Fruit fly (Drosophila melanogaster) whole organism, embryonic: Measurements from ENCODE around the gene CG15764.
A peak's percentile ranks its signal among the peaks of the same experiment; 100 is the strongest.

Experiments used
- ATbp ChIP-seq: fragments of 200-800 bp; sonication (Bioruptor generic); optimal IDR thresholded peaks from 2 replicates; lab custom pipeline; 2017; ENCODE audit warnings: missing biosample characterization, mild to moderate bottlenecking, missing genetic modification characterization, missing genetic modification reagents
- CG11093 ChIP-seq: fragments of 200-800 bp; sonication (Bioruptor generic); IDR thresholded peaks from 3 replicates; pipeline ENCODE4 v1.3.6; 2022; ENCODE audit warnings: missing biosample characterization, missing genetic modification characterization
- CG11398 ChIP-seq: fragments of 200-800 bp; sonication (Bioruptor generic); optimal IDR thresholded peaks from 2 replicates; lab custom pipeline; 2016; ENCODE audit warnings: missing biosample characterization, missing genetic modification characterization
- CG12155 ChIP-seq: fragments of 200-800 bp; sonication (Bioruptor generic); optimal IDR thresholded peaks from 3 replicates; lab custom pipeline; 2016; ENCODE audit warnings: missing biosample characterization, missing genetic modification characterization
- CG12219 ChIP-seq: fragments of 200-800 bp; sonication (Bioruptor generic); optimal IDR thresholded peaks from 3 replicates; lab custom pipeline; 2018; ENCODE audit warnings: missing biosample characterization, mild to moderate bottlenecking, missing genetic modification characterization
- CG13123 ChIP-seq: fragments of 200-800 bp; sonication (Bioruptor generic); optimal IDR thresholded peaks from 2 replicates; lab custom pipeline; 2016; ENCODE audit warnings: missing biosample characterization, missing genetic modification characterization
- CG13424 ChIP-seq: fragments of 200-800 bp; sonication (Bioruptor generic); optimal IDR thresholded peaks from 2 replicates; lab custom pipeline; 2019; ENCODE audit warnings: missing biosample characterization, mild to moderate bottlenecking, missing genetic modification characterization, moderate library complexity
- CG14014 ChIP-seq: fragments of 200-800 bp; sonication (Bioruptor generic); IDR thresholded peaks from 2 replicates; pipeline ENCODE4 v1.3.6; 2022; ENCODE audit warnings: missing biosample characterization, missing genetic modification characterization
- CG14860 ChIP-seq: fragments of 200-800 bp; sonication (Bioruptor generic); IDR thresholded peaks from 3 replicates; pipeline ENCODE4 v1.3.6; 2022; ENCODE audit warnings: missing biosample characterization, missing genetic modification characterization; ENCODE audit not compliant: partially characterized antibody
- CG15514 ChIP-seq: fragments of 200-800 bp; sonication (Bioruptor generic); optimal IDR thresholded peaks from 3 replicates; lab custom pipeline; 2017; ENCODE audit warnings: missing biosample characterization, missing genetic modification characterization, mild to moderate bottlenecking, moderate library complexity, missing genetic modification reagents
- CG1602 ChIP-seq: fragments of 200-800 bp; sonication (Bioruptor generic); optimal IDR thresholded peaks from 3 replicates; lab custom pipeline; 2016; ENCODE audit warnings: missing biosample characterization, missing genetic modification characterization
- CG1647 ChIP-seq: fragments of 200-800 bp; sonication (Bioruptor generic); optimal IDR thresholded peaks from 3 replicates; lab custom pipeline; 2016; ENCODE audit warnings: missing biosample characterization, missing genetic modification characterization
- CG1792 ChIP-seq: fragments of 200-800 bp; sonication (Bioruptor generic); optimal IDR thresholded peaks from 2 replicates; lab custom pipeline; 2016; ENCODE audit warnings: missing biosample characterization, missing genetic modification characterization
- CG31388 ChIP-seq: fragments of 200-800 bp; sonication (Bioruptor generic); optimal IDR thresholded peaks from 2 replicates; lab custom pipeline; 2016; ENCODE audit warnings: missing biosample characterization, missing genetic modification characterization
- CG4617 ChIP-seq: fragments of 200-800 bp; sonication (Bioruptor generic); optimal IDR thresholded peaks from 3 replicates; lab custom pipeline; 2016; ENCODE audit warnings: missing biosample characterization, missing genetic modification characterization, borderline replicate concordance
- CG4707 ChIP-seq: fragments of 200-800 bp; sonication (Bioruptor generic); optimal IDR thresholded peaks from 2 replicates; lab custom pipeline; 2018; ENCODE audit warnings: missing biosample characterization, mild to moderate bottlenecking, missing genetic modification characterization, moderate library complexity
- CG7928 ChIP-seq: fragments of 200-800 bp; sonication (Bioruptor generic); optimal IDR thresholded peaks from 2 replicates; lab custom pipeline; 2017; ENCODE audit warnings: missing biosample characterization, mild to moderate bottlenecking, missing genetic modification characterization
- CG8478 ChIP-seq: fragments of >200 bp; optimal IDR thresholded peaks from 2 replicates; lab custom pipeline; 2018
- CG9609 ChIP-seq: fragments of 200-800 bp; sonication (Bioruptor generic); optimal IDR thresholded peaks from 3 replicates; lab custom pipeline; 2016; ENCODE audit warnings: missing biosample characterization, missing genetic modification characterization
- Dad ChIP-seq: fragments of 200-800 bp; sonication (Bioruptor generic); optimal IDR thresholded peaks from 3 replicates; lab custom pipeline; 2016; ENCODE audit warnings: missing biosample characterization, missing genetic modification characterization
- Drgx ChIP-seq: fragments of 200-800 bp; sonication (Bioruptor generic); IDR thresholded peaks from 2 replicates; pipeline ENCODE4 v1.3.6; 2022; ENCODE audit warnings: missing biosample characterization, missing genetic modification characterization
- ERR ChIP-seq: fragments of 200-800 bp; sonication (Bioruptor generic); optimal IDR thresholded peaks from 2 replicates; lab custom pipeline; 2016; ENCODE audit warnings: missing biosample characterization, missing genetic modification characterization
- Elba2 ChIP-seq: fragments of 200-800 bp; sonication (Bioruptor generic); optimal IDR thresholded peaks from 3 replicates; lab custom pipeline; 2016; ENCODE audit warnings: missing biosample characterization, missing genetic modification characterization
- MBD-R2 ChIP-seq: fragments of 200-800 bp; sonication (Bioruptor generic); IDR thresholded peaks from 2 replicates; pipeline ENCODE4 v1.3.6; 2022; ENCODE audit warnings: missing biosample characterization, missing genetic modification characterization
- NK7.1 ChIP-seq: fragments of 200-800 bp; sonication (Bioruptor generic); optimal IDR thresholded peaks from 3 replicates; lab custom pipeline; 2016; ENCODE audit warnings: missing biosample characterization, missing genetic modification characterization
- Neu2 ChIP-seq: fragments of 200-800 bp; sonication (Bioruptor generic); optimal IDR thresholded peaks from 3 replicates; lab custom pipeline; 2016; ENCODE audit warnings: missing biosample characterization, missing genetic modification characterization, borderline replicate concordance
- Nf-YA ChIP-seq: fragments of 200-800 bp; sonication (Bioruptor generic); IDR thresholded peaks from 2 replicates; pipeline ENCODE4 v1.3.6; 2022; ENCODE audit warnings: missing biosample characterization, missing genetic modification characterization
- Trl ChIP-seq, 3 experiments: fragments of >200 bp in 2 of 3; fragments of 200-800 bp in 1 of 3; sonication (Bioruptor generic) in 1 of 3; optimal IDR thresholded peaks; 2 replicates in 1 of 3; 3 replicates in 2 of 3; lab custom pipeline; 2016 to 2017; ENCODE audit warnings: missing biosample characterization in 1 of 3, missing genetic modification characterization in 1 of 3
- YL-1 ChIP-seq: fragments of 200-800 bp; sonication (Bioruptor generic); optimal IDR thresholded peaks from 3 replicates; lab custom pipeline; 2017; ENCODE audit warnings: missing biosample characterization, mild to moderate bottlenecking, missing genetic modification characterization
- bbx ChIP-seq: fragments of 200-800 bp; sonication (Bioruptor generic); IDR thresholded peaks from 2 replicates; pipeline ENCODE4 v1.3.6; 2022; ENCODE audit warnings: missing biosample characterization, missing genetic modification characterization; ENCODE audit not compliant: partially characterized antibody
- chinmo ChIP-seq: fragments of 200-800 bp; sonication (Bioruptor generic); IDR thresholded peaks from 4 replicates; pipeline ENCODE4 v1.3.6; 2022; ENCODE audit warnings: missing biosample characterization, missing genetic modification characterization; ENCODE audit not compliant: partially characterized antibody
- chm ChIP-seq: fragments of 200-800 bp; sonication (Bioruptor generic); IDR thresholded peaks from 2 replicates; pipeline ENCODE4 v1.3.6; 2022; ENCODE audit warnings: missing biosample characterization, missing genetic modification characterization
- dimm ChIP-seq: fragments of 200-800 bp; sonication (Bioruptor generic); IDR thresholded peaks from 2 replicates; pipeline ENCODE4 v1.3.6; 2022; ENCODE audit warnings: missing biosample characterization, missing genetic modification characterization
- dmrt99B ChIP-seq: fragments of 200-800 bp; sonication (Bioruptor generic); optimal IDR thresholded peaks from 2 replicates; lab custom pipeline; 2018; ENCODE audit warnings: missing biosample characterization, mild to moderate bottlenecking, missing genetic modification characterization, moderate library complexity
- dpn ChIP-seq, 2 experiments: fragments of 200-800 bp; sonication (Bioruptor generic); optimal IDR thresholded peaks; 3 replicates each; lab custom pipeline; 2016; ENCODE audit warnings: missing biosample characterization in 2 of 2, missing genetic modification characterization in 2 of 2
- eyg ChIP-seq: fragments of 200-800 bp; sonication (Bioruptor generic); optimal IDR thresholded peaks from 3 replicates; lab custom pipeline; 2016; ENCODE audit warnings: missing biosample characterization, missing genetic modification characterization
- fd64A ChIP-seq: fragments of 200-800 bp; sonication (Bioruptor generic); optimal IDR thresholded peaks from 3 replicates; lab custom pipeline; 2018; ENCODE audit warnings: missing biosample characterization, mild to moderate bottlenecking, missing genetic modification characterization
- fu2 ChIP-seq: fragments of 200-800 bp; sonication (Bioruptor generic); optimal IDR thresholded peaks from 2 replicates; lab custom pipeline; 2016; ENCODE audit warnings: missing biosample characterization, missing genetic modification characterization
- gce ChIP-seq: fragments of 200-800 bp; sonication (Bioruptor generic); IDR thresholded peaks from 3 replicates; pipeline ENCODE4 v1.3.6; 2022; ENCODE audit warnings: missing biosample characterization, missing genetic modification characterization
- gfzf ChIP-seq: fragments of 200-800 bp; sonication (Bioruptor generic); optimal IDR thresholded peaks from 2 replicates; lab custom pipeline; 2016; ENCODE audit warnings: missing biosample characterization, mild to moderate bottlenecking, missing genetic modification characterization, moderate library complexity
- her ChIP-seq: fragments of 200-800 bp; sonication (Bioruptor generic); optimal IDR thresholded peaks from 2 replicates; lab custom pipeline; 2016; ENCODE audit warnings: missing biosample characterization, missing genetic modification characterization
- lilli ChIP-seq: fragments of 200-800 bp; sonication (Bioruptor generic); optimal IDR thresholded peaks from 3 replicates; lab custom pipeline; 2016; ENCODE audit warnings: missing biosample characterization, missing genetic modification characterization
- otp ChIP-seq: fragments of 200-800 bp; sonication (Bioruptor generic); IDR thresholded peaks from 3 replicates; pipeline ENCODE4, ENCODE4 v1.3.6; 2022; ENCODE audit warnings: missing biosample characterization, missing genetic modification characterization
- p53 ChIP-seq: fragments of 200-800 bp; sonication (Bioruptor generic); optimal IDR thresholded peaks from 2 replicates; lab custom pipeline; 2016; ENCODE audit warnings: missing biosample characterization, missing genetic modification characterization
- sob ChIP-seq: fragments of 200-800 bp; sonication (Bioruptor generic); IDR thresholded peaks from 2 replicates; pipeline ENCODE4 v1.3.6; 2022; ENCODE audit warnings: missing biosample characterization, missing genetic modification characterization
- vnd ChIP-seq: fragments of 200-800 bp; sonication (Bioruptor generic); IDR thresholded peaks from 3 replicates; pipeline ENCODE4 v1.3.6; 2022; ENCODE audit warnings: missing biosample characterization, missing genetic modification characterization; ENCODE audit not compliant: partially characterized antibody
- vvl ChIP-seq: fragments of 200-800 bp; sonication (Bioruptor generic); IDR thresholded peaks from 2 replicates; pipeline ENCODE4 v1.3.6; 2022; ENCODE audit warnings: missing biosample characterization, missing genetic modification characterization
- wor ChIP-seq: fragments of 200-800 bp; sonication (Bioruptor generic); IDR thresholded peaks from 2 replicates; pipeline ENCODE4 v1.3.6; 2022; ENCODE audit warnings: missing biosample characterization, missing genetic modification characterization

The CG15764 gene

DNA sequence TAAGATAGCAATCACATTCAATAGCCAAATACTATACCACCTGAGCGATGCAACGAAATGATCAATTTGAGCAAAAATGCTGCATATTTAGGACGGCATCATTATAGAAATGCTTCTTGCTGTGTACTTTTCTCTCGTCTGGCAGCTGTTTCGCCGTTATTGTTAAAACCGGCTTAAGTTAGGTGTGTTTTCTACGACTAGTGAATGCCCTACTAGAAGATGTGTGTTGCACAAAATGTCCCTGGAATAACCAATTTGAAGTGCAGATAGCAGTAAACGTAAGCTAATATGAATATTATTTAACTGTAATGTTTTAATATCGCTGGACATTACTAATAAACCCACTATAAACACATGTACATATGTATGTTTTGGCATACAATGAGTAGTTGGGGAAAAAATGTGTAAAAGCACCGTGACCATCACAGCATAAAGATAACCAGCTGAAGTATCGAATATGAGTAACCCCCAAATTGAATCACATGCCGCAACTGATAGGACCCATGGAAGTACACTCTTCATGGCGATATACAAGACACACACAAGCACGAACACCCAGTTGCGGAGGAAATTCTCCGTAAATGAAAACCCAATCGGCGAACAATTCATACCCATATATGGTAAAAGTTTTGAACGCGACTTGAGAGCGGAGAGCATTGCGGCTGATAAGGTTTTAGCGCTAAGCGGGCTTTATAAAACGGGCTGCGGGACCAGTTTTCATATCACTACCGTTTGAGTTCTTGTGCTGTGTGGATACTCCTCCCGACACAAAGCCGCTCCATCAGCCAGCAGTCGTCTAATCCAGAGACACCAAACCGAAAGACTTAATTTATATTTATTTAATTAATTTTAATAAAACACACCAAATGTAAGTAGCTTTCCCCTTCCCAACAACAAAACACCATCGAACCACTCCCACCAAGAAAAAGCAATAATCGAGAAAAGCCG is 31.5 kb downstream of the CG15764 start, which contains the start of gene Act5C (continued):
- TF ChIP-seq dimm (GFP tag; lab: Robert Waterston, UW) (peak; percentile 70), CG1647 (GFP tag; lab: Kevin White, UChicago) (peak; percentile 92), sob (GFP tag; lab: Robert Waterston, UW) (peak; percentile 89), CG12219 (GFP tag; lab: Kevin White, UChicago) (peak; percentile 94), dmrt99B (peak; percentile 95), Elba2 (GFP tag; lab: Kevin White, UChicago) (peak; percentile 74), CG13424 (peak; percentile 93), Neu2 (peak; percentile 79), CG1792 (peak; percentile 92), CG9609 (GFP tag; lab: Kevin White, UChicago) (peak; percentile 93), chinmo (peak; percentile 68; the same call in 2 of the 4 replicates), dpn (GFP tag; optimal IDR thresholded peaks at IDR 0.05; lab: Kevin White, UChicago) (peak; percentile 92 to 97), chm (GFP tag; lab: Robert Waterston, UW) (peak; percentile 93), otp (GFP tag; lab: Robert Waterston, UW) (peak; percentile 91), CG12155 (peak; percentile 89), CG14014 (GFP tag; lab: Robert Waterston, UW) (peak; percentile 94), CG4707 (peak; percentile 92), gfzf (GFP tag; lab: Kevin White, UChicago) (peak; percentile 11), CG14860 (GFP tag; lab: Robert Waterston, UW) (no peak), CG4617 (GFP tag; lab: Kevin White, UChicago) (peak; percentile 83), fu2 (GFP tag; lab: Kevin White, UChicago) (peak; percentile 85), CG11398 (GFP tag; lab: Kevin White, UChicago) (peak; percentile 94), p53 (GFP tag; lab: Kevin White, UChicago) (peak; percentile 81), NK7.1 (peak; percentile 86), CG11093 (GFP tag; lab: Robert Waterston, UW) (peak; percentile 89; the same call in 2 of the 3 replicates), lilli (peak; percentile 96), Drgx (GFP tag; lab: Robert Waterston, UW) (peak; percentile 96), ATbp (peak; percentile 94), gce (GFP tag; lab: Robert Waterston, UW) (peak; percentile 91), bbx (GFP tag; lab: Robert Waterston, UW) (peak; percentile 56), YL-1 (GFP tag; lab: Kevin White, UChicago) (peak; percentile 57), Trl (optimal IDR thresholded peaks at IDR 0.05; lab: Kevin White, UChicago) (peak; percentile 52 to 68), Trl (GFP tag; optimal IDR thresholded peaks at IDR 0.05; lab: Kevin White, UChicago) (peak; percentile 96), CG7928 (GFP tag; lab: Kevin White, UChicago) (peak; percentile 59), CG15514 (peak; percentile 80), CG8478 (lab: Kevin White, UChicago) (no peak), CG31388 (GFP tag; lab: Kevin White, UChicago) (peak; percentile 74), CG1602 (peak; percentile 94), fd64A (GFP tag; lab: Kevin White, UChicago) (peak; percentile 85), her (GFP tag; lab: Kevin White, UChicago) (peak; percentile 92), vvl (GFP tag; lab: Robert Waterston, UW) (peak; percentile 97), ERR (peak; percentile 92), vnd (GFP tag; lab: Robert Waterston, UW) (no peak), CG13123 (GFP tag; lab: Kevin White, UChicago) (peak; percentile 87), wor (peak; percentile 74), eyg (GFP tag; lab: Kevin White, UChicago) (peak; percentile 86), Nf-YA (GFP tag; lab: Robert Waterston, UW) (peak; percentile 86), MBD-R2 (GFP tag; lab: Robert Waterston, UW) (peak; percentile 75), Dad (peak; percentile 90)
